Worm (Caenorhabditis elegans): ENCODE results near the gene K08F4.12.

DNA sequence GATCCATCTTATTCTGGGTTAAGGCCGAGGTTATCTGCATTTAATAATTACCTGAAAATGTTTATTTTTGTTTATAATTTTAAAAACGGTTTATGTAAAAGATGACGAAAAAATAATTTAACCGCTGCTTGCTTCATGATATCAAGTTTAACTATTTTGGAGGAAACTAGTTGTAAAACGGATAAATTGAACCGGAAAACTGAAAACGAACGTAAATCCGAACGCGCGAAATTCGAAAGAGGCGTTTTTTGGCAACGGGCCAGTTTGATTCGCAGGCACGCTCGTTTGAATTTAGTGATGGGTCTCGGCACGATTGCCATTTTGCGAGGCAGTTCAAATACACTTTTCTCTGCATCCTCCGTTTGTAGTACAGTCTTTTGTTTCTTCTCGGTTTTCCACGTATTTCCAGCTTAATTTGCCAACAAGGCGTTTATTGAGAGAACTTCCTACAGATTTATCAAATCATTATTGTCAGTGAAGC lies 9.0 kb upstream of the K08F4.12 start, which contains the start of the genes gtbp-1 and K08F4.3:
- TF ChIP-seq ztf-11 (tag; optimal IDR thresholded peaks at IDR 0.05) (no peak), unc-55 (GFP tag; optimal IDR thresholded peaks at IDR 0.05) (peak; percentile 94), lsy-2 (tag; optimal IDR thresholded peaks at IDR 0.05) (peak; percentile 16 to 90), lin-13 (GFP tag; optimal IDR thresholded peaks at IDR 0.05) (peak; percentile 63), ceh-82 (tag; optimal IDR thresholded peaks at IDR 0.05) (no peak), snpc-4 (tag; optimal IDR thresholded peaks at IDR 0.05) (peak; percentile 10), nhr-237 (tag; optimal IDR thresholded peaks at IDR 0.05) (no peak), ZK546.5 (tag; optimal IDR thresholded peaks at IDR 0.05) (peak; percentile 80), F13H6.1 (tag; optimal IDR thresholded peaks at IDR 0.05) (peak; percentile 52), mdl-1 (tag; optimal IDR thresholded peaks at IDR 0.05) (no peak), ztf-4 (tag; optimal IDR thresholded peaks at IDR 0.05) (no peak), unc-62 (GFP tag; optimal IDR thresholded peaks at IDR 0.05) (no peak)

All from whole organism, L2 larva.